Worm (Caenorhabditis elegans): ENCODE results near the gene ZK262.9.

ZK262.9 gene

ce11 chrV:18425544-18425943 is 14.0 kb upstream of the ZK262.9 start, which contains the start of gene ZK262.19:
Gene ZK262.19 (minus strand): TSS chrV:18425644.
- TF ChIP-seq lag-1 (GFP tag; IDR thresholded peaks at IDR 0.05) (no peak), ztf-22 (GFP tag; optimal IDR thresholded peaks at IDR 0.05) (no peak), C06A6.2 (GFP tag; conservative IDR thresholded peaks at IDR 0.05) (no peak)

- TF ChIP-seq hmg-20 (GFP tag; IDR thresholded peaks at IDR 0.05) (no peak), sptf-2 (GFP tag; optimal IDR thresholded peaks at IDR 0.05) (no peak), snpc-1.1 (tag; optimal IDR thresholded peaks at IDR 0.05; ENCODE audit: insufficient read depth) (no peak)
Measured at ce11 chrV:18426280-18426679, 13.3 kb upstream of the ZK262.9 start, which contains the start of gene srw-83. Gene srw-83 (plus strand): TSS chrV:18426580.

- TF ChIP-seq dpff-1 (tag; optimal IDR thresholded peaks at IDR 0.05) (no peak), mcd-1 (GFP tag; IDR thresholded peaks at IDR 0.05) (0 out of 2 replicates have a peak, but pooled peaks have one; percentile 12), lin-54 (GFP tag; optimal IDR thresholded peaks at IDR 0.05) (no peak), egrh-3 (GFP tag; IDR thresholded peaks at IDR 0.05) (peak; percentile 81)
Measured at ce11 chrV:18430826-18431225, 8.7 kb upstream of the ZK262.9 start.

ce11 chrV:18431450-18431849 is 8.1 kb upstream of the ZK262.9 start, which contains the start of gene srw-82:
Gene srw-82 (plus strand): TSS chrV:18431750.
- TF ChIP-seq attf-5 (GFP tag; optimal IDR thresholded peaks at IDR 0.05) (no peak), ztf-18 (tag; optimal IDR thresholded peaks at IDR 0.05) (no peak), F23B12.7 (tag; optimal IDR thresholded peaks at IDR 0.05; ENCODE audit: insufficient read depth) (no peak), somi-1 (GFP tag; optimal IDR thresholded peaks at IDR 0.05) (no peak), lir-1 (GFP tag; conservative IDR thresholded peaks at IDR 0.05) (no peak), xnd-1 (tag; optimal IDR thresholded peaks at IDR 0.05) (no peak), B0035.1 (tag; optimal IDR thresholded peaks at IDR 0.05) (no peak), attf-6 (GFP tag; IDR thresholded peaks at IDR 0.05) (no peak), nfya-1 (tag; optimal IDR thresholded peaks at IDR 0.05; ENCODE audit: borderline replicate concordance, insufficient read depth) (no peak), hsf-1 (GFP tag; IDR thresholded peaks at IDR 0.05) (no peak), nhr-120 (GFP tag; IDR thresholded peaks at IDR 0.05) (no peak), mcd-1 (GFP tag; IDR thresholded peaks at IDR 0.05) (no peak)

ce11 chrV:18434961-18435360 is 4.6 kb upstream of the ZK262.9 start, which contains the start of gene ZK262.20:
Gene ZK262.20 (minus strand): TSS chrV:18435061.
- TF ChIP-seq snpc-4 (GFP tag; optimal IDR thresholded peaks at IDR 0.05) (no peak), snpc-4 (tag; optimal IDR thresholded peaks at IDR 0.05) (no peak), unc-62 (GFP tag; optimal IDR thresholded peaks at IDR 0.05) (no peak), ccch-3 (GFP tag; optimal IDR thresholded peaks at IDR 0.05) (no peak), egl-44 (GFP tag; IDR thresholded peaks at IDR 0.05) (no peak), madf-10 (tag; optimal IDR thresholded peaks at IDR 0.05) (no peak), hlh-26 (GFP tag; conservative IDR thresholded peaks at IDR 0.05) (no peak), let-607 (tag; optimal IDR thresholded peaks at IDR 0.05) (no peak), rpc-1 (optimal IDR thresholded peaks at IDR 0.05) (no peak), rpc-1 (tag; optimal IDR thresholded peaks at IDR 0.05) (no peak), F55B11.4 (tag; optimal IDR thresholded peaks at IDR 0.05; ENCODE audit: borderline replicate concordance, insufficient read depth) (no peak)

All from whole organism, young adult.